Fruit fly (Drosophila melanogaster) whole organism, adult: Measurements from ENCODE around the gene CG2104.

ENCODE experiments used
- CG11617 ChIP-seq: fragments of 200-800 bp; sonication (Bioruptor generic); optimal IDR thresholded peaks from 2 replicates; lab custom pipeline; 2017; ENCODE audit warnings: mild to moderate bottlenecking, missing biosample characterization, missing genetic modification reagents, missing genetic modification characterization
- CG12768 ChIP-seq: fragments of 200-800 bp; sonication (Bioruptor generic); optimal IDR thresholded peaks from 2 replicates; lab custom pipeline; 2017; ENCODE audit warnings: missing biosample characterization, missing genetic modification characterization, mild to moderate bottlenecking, moderate library complexity, missing genetic modification reagents
- CG14711 ChIP-seq: fragments of 200-800 bp; sonication (Bioruptor generic); optimal IDR thresholded peaks from 2 replicates; lab custom pipeline; 2018; ENCODE audit warnings: missing biosample characterization, mild to moderate bottlenecking, missing genetic modification characterization, moderate library complexity
- CG1620 ChIP-seq: fragments of 200-800 bp; sonication (Bioruptor generic); optimal IDR thresholded peaks from 2 replicates; lab custom pipeline; 2016; ENCODE audit warnings: missing biosample characterization, missing genetic modification characterization
- CG33017 ChIP-seq: fragments of 200-800 bp; sonication (Bioruptor generic); optimal IDR thresholded peaks from 2 replicates; lab custom pipeline; 2018; ENCODE audit warnings: missing biosample characterization, mild to moderate bottlenecking, missing genetic modification characterization, moderate library complexity
- CG5204 ChIP-seq: fragments of 200-800 bp; sonication (Bioruptor generic); optimal IDR thresholded peaks from 2 replicates; lab custom pipeline; 2016; ENCODE audit warnings: missing biosample characterization, missing genetic modification characterization
- CG7045 ChIP-seq: fragments of 200-800 bp; sonication (Bioruptor generic); optimal IDR thresholded peaks from 2 replicates; lab custom pipeline; 2017; ENCODE audit warnings: missing biosample characterization, mild to moderate bottlenecking, missing genetic modification characterization
- CG7101 ChIP-seq: fragments of 200-800 bp; sonication (Bioruptor generic); optimal IDR thresholded peaks from 2 replicates; lab custom pipeline; 2018; ENCODE audit warnings: missing biosample characterization, mild to moderate bottlenecking, missing genetic modification characterization, moderate library complexity
- Clk ChIP-seq: fragments of 200-800 bp; sonication (Bioruptor generic); optimal IDR thresholded peaks from 2 replicates; lab custom pipeline; 2017; ENCODE audit warnings: missing biosample characterization, missing genetic modification characterization
- Crg-1 ChIP-seq: fragments of 200-800 bp; sonication (Bioruptor generic); optimal IDR thresholded peaks from 2 replicates; lab custom pipeline; 2016; ENCODE audit warnings: missing biosample characterization, missing genetic modification characterization
- Hr96 ChIP-seq: fragments of 200-800 bp; sonication (Bioruptor generic); optimal IDR thresholded peaks from 2 replicates; lab custom pipeline; 2016; ENCODE audit warnings: missing biosample characterization, missing genetic modification characterization
- Mnt ChIP-seq: fragments of 200-800 bp; sonication (Bioruptor generic); optimal IDR thresholded peaks from 2 replicates; lab custom pipeline; 2016; ENCODE audit warnings: missing biosample characterization, mild to moderate bottlenecking, missing genetic modification characterization
- bab1 ChIP-seq: fragments of 200-800 bp; sonication (Bioruptor generic); optimal IDR thresholded peaks from 3 replicates; lab custom pipeline; 2019; ENCODE audit warnings: missing biosample characterization, mild to moderate bottlenecking, missing genetic modification characterization, moderate library complexity
- cic ChIP-seq: fragments of 200-800 bp; sonication (Bioruptor generic); optimal IDR thresholded peaks from 2 replicates; lab custom pipeline; 2017; ENCODE audit warnings: missing biosample characterization, mild to moderate bottlenecking, missing genetic modification characterization, moderate library complexity
- cnc ChIP-seq, 2 experiments: fragments of >200 bp; optimal IDR thresholded peaks; 2 replicates each; lab custom pipeline; 2017
- kay ChIP-seq: fragments of 200-800 bp; sonication (Bioruptor generic); peaks from one replicate; lab custom pipeline; 2016; ENCODE audit warnings: missing biosample characterization, missing genetic modification characterization, borderline replicate concordance
- ovo ChIP-seq: fragments of 200-800 bp; sonication (Bioruptor generic); optimal IDR thresholded peaks from 2 replicates; lab custom pipeline; 2016; ENCODE audit warnings: missing biosample characterization, missing genetic modification characterization
- pad ChIP-seq: fragments of 200-800 bp; sonication (Bioruptor generic); optimal IDR thresholded peaks from 3 replicates; lab custom pipeline; 2017; ENCODE audit warnings: missing biosample characterization, missing genetic modification characterization, mild to moderate bottlenecking, moderate library complexity, missing genetic modification reagents
- tj ChIP-seq: fragments of 200-800 bp; sonication (Bioruptor generic); optimal IDR thresholded peaks from 3 replicates; lab custom pipeline; 2017; ENCODE audit warnings: missing biosample characterization, mild to moderate bottlenecking, missing genetic modification characterization, moderate library complexity
- toe ChIP-seq: fragments of 200-800 bp; sonication (Bioruptor generic); optimal IDR thresholded peaks from 2 replicates; lab custom pipeline; 2016; ENCODE audit warnings: missing biosample characterization, missing genetic modification characterization

CG2104 gene

dm6 chr3R:5668928-5669739, 24.0 kb downstream of the CG2104 start, which contains the start of the genes Xe7 and Atg17:
Xe7 (minus strand) TSS chr3R:5669334.
Atg17 (plus strand) TSS chr3R:5669713.
- TF ChIP-seq CG33017 (peak; percentile 89), pad (GFP tag; lab: Kevin White, UChicago) (peak; percentile 79), CG11617 (peak; percentile 92), Hr96 (GFP tag; lab: Kevin White, UChicago) (peak; percentile 94), Crg-1 (GFP tag; lab: Kevin White, UChicago) (peak; percentile 94), CG12768 (GFP tag; lab: Kevin White, UChicago) (peak; percentile 95), bab1 (GFP tag; lab: Kevin White, UChicago) (peak; percentile 84), cic (GFP tag; lab: Kevin White, UChicago) (peak; percentile 29), kay (GFP tag; lab: Kevin White, UChicago) (peak; percentile 51), ovo (peak; percentile 91), CG14711 (tag; lab: Kevin White, UChicago) (peak; percentile 90), CG7101 (tag; lab: Kevin White, UChicago) (peak; percentile 93), CG5204 (peak; percentile 97), tj (GFP tag; lab: Kevin White, UChicago) (peak; percentile 59), cnc (optimal IDR thresholded peaks at IDR 0.05; lab: Kevin White, UChicago) (peak in 1 of 2 experiments; percentile 57), Clk (GFP tag; lab: Kevin White, UChicago) (peak; percentile 88), Mnt (GFP tag; lab: Kevin White, UChicago) (peak; percentile 86), CG1620 (GFP tag; lab: Kevin White, UChicago) (peak; percentile 96), toe (GFP tag; lab: Kevin White, UChicago) (peak; percentile 98), CG7045 (GFP tag; lab: Kevin White, UChicago) (peak; percentile 92)

DNA sequence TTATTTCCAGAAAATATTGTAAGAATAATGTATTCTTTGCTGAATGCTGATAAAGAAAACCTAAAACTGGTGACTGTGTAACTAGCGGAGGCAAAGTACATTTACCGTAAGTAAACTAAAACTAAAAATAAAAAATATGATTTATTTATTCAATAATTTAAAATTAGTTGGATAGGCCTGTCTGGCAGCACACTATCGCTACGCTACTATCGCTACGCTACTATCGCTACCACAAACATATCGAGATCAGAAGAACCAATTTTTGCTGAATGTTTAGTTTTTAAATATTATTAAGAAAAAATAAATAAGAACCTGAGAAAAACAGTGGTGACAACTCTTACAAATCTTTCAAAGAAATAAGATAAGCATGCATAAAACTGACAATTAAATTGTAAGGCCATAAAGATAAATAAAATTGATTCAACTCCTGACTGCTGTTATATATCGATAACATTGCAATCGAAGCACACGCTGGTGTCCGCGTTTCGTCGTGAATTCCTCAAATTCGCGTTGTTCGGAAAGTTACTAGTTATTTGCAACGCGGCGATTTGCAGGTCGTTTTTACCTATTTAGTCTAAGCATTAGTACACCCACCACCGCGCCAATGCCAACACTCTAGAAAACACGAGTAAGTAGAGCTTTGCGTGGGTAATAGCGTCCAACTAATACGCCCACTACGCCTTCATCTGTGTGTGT, 32.7 kb downstream of the CG2104 start, which contains the start of gene Wdr33:
Wdr33 (plus strand) TSS at position 438 of the 696 bp plus-strand sequence.
- TF ChIP-seq CG5204 (peak; percentile 52), CG1620 (GFP tag; lab: Kevin White, UChicago) (no peak), cic (GFP tag; lab: Kevin White, UChicago) (no peak), CG11617 (peak; percentile 58), CG7045 (GFP tag; lab: Kevin White, UChicago) (peak; percentile 43), toe (GFP tag; lab: Kevin White, UChicago) (no peak), cnc (optimal IDR thresholded peaks at IDR 0.05; lab: Kevin White, UChicago) (no peak), kay (GFP tag; lab: Kevin White, UChicago) (no peak), Hr96 (GFP tag; lab: Kevin White, UChicago) (no peak), Mnt (GFP tag; lab: Kevin White, UChicago) (peak; percentile 52), bab1 (GFP tag; lab: Kevin White, UChicago) (no peak), CG12768 (GFP tag; lab: Kevin White, UChicago) (peak; percentile 41), Clk (GFP tag; lab: Kevin White, UChicago) (no peak), Crg-1 (GFP tag; lab: Kevin White, UChicago) (no peak), pad (GFP tag; lab: Kevin White, UChicago) (peak; percentile 24), CG7101 (tag; lab: Kevin White, UChicago) (peak; percentile 37), CG33017 (peak; percentile 39), ovo (peak; percentile 44), tj (GFP tag; lab: Kevin White, UChicago) (peak; percentile 88), CG14711 (tag; lab: Kevin White, UChicago) (no peak)

dm6 chr3R:5659829-5660197, 33.3 kb downstream of the CG2104 start, which contains the start of gene CG2182:
CG2182 (minus strand) TSS chr3R:5659912.
- no peak for TF ChIP-seq CG5204
- peak; percentile 9 for TF ChIP-seq Crg-1 (GFP tag; lab: Kevin White, UChicago)
- peak; percentile 60 for TF ChIP-seq CG1620 (GFP tag; lab: Kevin White, UChicago)
- TF ChIP-seq toe (GFP tag; lab: Kevin White, UChicago) = peak; percentile 38

DNA sequence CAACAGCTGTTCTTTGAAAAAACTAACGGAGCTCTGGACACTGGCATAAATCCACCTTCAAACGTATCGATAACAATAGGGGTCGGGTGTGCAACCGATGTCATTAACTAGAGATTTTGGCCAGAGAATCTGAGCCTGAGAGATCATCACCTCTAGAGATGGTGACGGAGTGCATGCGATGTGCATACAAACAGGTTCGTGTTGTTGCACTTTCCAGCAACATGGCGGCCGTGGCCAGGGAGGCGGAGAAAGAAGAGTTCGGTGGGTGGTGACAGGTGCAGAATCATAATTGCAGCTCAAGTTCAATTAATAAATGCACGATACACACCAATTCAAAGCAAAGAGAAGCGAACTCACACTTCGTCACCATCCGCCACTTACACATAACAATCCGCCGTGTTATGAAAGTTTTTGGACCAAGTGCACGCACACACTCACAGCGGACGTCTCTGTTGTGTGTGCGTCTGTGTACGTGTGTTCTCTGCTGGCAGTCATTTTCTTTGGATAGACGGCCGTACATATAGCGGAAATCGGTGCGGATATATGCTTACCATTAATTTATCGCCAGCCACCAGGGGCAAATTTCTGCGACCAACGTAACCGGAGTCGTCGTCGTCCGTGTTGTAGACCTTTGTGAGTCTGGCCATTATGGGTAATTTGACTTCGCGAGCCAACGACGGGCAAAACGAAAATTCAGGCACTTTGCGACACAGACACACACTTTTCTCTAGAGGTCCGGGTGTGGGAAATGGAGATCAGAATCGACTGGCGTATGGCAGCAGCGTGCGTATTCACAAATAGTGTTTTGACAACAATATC, 33.9 kb downstream of the CG2104 start:
- TF ChIP-seq cnc (optimal IDR thresholded peaks at IDR 0.05; lab: Kevin White, UChicago) = no peak
- no peak for TF ChIP-seq Clk (GFP tag; lab: Kevin White, UChicago)
- peak; percentile 22 for TF ChIP-seq bab1 (GFP tag; lab: Kevin White, UChicago)
- TF ChIP-seq cic (GFP tag; lab: Kevin White, UChicago) = peak; percentile 35
- no peak for TF ChIP-seq Hr96 (GFP tag; lab: Kevin White, UChicago)
- no peak for TF ChIP-seq pad (GFP tag; lab: Kevin White, UChicago)
- TF ChIP-seq kay (GFP tag; lab: Kevin White, UChicago) = no peak
- peak; percentile 32 for TF ChIP-seq CG12768 (GFP tag; lab: Kevin White, UChicago)
- peak; percentile 77 for TF ChIP-seq ovo
- TF ChIP-seq CG1620 (GFP tag; lab: Kevin White, UChicago) = no peak
- TF ChIP-seq toe (GFP tag; lab: Kevin White, UChicago) = no peak
- TF ChIP-seq CG11617 = no peak
- TF ChIP-seq Mnt (GFP tag; lab: Kevin White, UChicago) = no peak
